Worm (Caenorhabditis elegans): Measurements from ENCODE around the gene dsl-2.

Gene dsl-2

DNA sequence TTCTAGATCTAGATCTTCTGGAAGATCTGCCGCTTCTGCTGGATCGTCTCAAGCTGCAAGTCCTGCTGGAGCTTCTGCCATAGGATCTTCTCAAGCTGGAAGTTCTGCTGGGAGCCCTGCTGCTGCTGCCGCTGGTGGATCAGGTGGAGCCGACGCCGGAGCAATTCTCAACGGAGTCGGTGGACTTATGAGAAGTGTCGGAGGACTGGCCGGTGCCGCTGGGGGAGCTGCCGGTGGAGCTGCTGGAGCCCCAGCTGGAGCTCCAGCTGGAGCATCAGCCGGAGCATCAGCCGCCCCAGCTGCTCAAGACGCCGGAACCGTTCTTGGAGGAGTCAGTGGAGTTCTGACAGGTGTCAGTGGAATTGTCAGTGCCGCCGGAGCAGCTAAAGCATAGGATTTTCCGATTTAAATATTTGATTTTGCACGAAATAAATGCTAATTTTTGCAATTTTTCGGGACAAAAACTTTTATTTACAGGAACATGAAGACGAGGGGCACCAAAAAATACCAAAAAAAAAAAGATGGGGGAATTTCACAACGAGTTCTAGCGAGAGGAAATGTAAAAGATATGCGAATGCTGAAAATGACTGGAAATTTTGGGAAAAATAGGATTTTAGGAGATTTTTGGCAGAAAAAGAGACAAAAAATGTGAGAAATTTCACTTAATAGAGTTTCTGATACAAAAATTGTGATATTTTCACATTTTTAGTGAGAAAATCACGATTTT lies 27.8 kb upstream of the dsl-2 start:
- TF ChIP-seq lsy-2 (tag; optimal IDR thresholded peaks at IDR 0.05) = no peak
- TF ChIP-seq elt-1 (tag; optimal IDR thresholded peaks at IDR 0.05; ENCODE audit: borderline replicate concordance, insufficient read depth) = no peak
- no peak for TF ChIP-seq unc-120 (tag; optimal IDR thresholded peaks at IDR 0.05; ENCODE audit: poor library complexity, severe bottlenecking)
- TF ChIP-seq unc-39 (tag; optimal IDR thresholded peaks at IDR 0.05) = no peak
- no peak for TF ChIP-seq hlh-1 (tag; optimal IDR thresholded peaks at IDR 0.05)
- TF ChIP-seq mab-5 (tag; optimal IDR thresholded peaks at IDR 0.05) = no peak
- no peak for TF ChIP-seq sptf-1 (tag; optimal IDR thresholded peaks at IDR 0.05)
- TF ChIP-seq drap-1 (GFP tag; optimal IDR thresholded peaks at IDR 0.05) = no peak

ce11 chrIV:1231589-1231988 lies 26.8 kb upstream of the dsl-2 start, which contains the start of gene W09G12.6:
TSS of gene W09G12.6 (plus strand) at chrIV:1231889.
- TF ChIP-seq sptf-1 (tag; optimal IDR thresholded peaks at IDR 0.05) (no peak), bed-3 (GFP tag; optimal IDR thresholded peaks at IDR 0.05) (no peak)

- no peak for TF ChIP-seq cnd-1 (tag; optimal IDR thresholded peaks at IDR 0.05)
- TF ChIP-seq ham-2 (GFP tag; optimal IDR thresholded peaks at IDR 0.05) = no peak
- TF ChIP-seq nhr-76 (tag; optimal IDR thresholded peaks at IDR 0.05) = no peak
- TF ChIP-seq ceh-39 (tag; optimal IDR thresholded peaks at IDR 0.05) = no peak
- no peak for TF ChIP-seq nhr-237 (tag; optimal IDR thresholded peaks at IDR 0.05)
- no peak for TF ChIP-seq unc-39 (tag; optimal IDR thresholded peaks at IDR 0.05)
Observed at ce11 chrIV:1228675-1229130, 23.9 kb upstream of the dsl-2 start, which contains the start of gene W09G12.7. TSS of gene W09G12.7 (plus strand) at chrIV:1229080.

ce11 chrIV:1225596-1226232 lies 20.9 kb upstream of the dsl-2 start, which contains the start of gene W09G12.8:
TSS of gene W09G12.8 (plus strand) at chrIV:1226182.
- TF ChIP-seq unc-39 (tag; optimal IDR thresholded peaks at IDR 0.05) (no peak), zip-8 (tag; optimal IDR thresholded peaks at IDR 0.05) (peak; percentile 0)

DNA sequence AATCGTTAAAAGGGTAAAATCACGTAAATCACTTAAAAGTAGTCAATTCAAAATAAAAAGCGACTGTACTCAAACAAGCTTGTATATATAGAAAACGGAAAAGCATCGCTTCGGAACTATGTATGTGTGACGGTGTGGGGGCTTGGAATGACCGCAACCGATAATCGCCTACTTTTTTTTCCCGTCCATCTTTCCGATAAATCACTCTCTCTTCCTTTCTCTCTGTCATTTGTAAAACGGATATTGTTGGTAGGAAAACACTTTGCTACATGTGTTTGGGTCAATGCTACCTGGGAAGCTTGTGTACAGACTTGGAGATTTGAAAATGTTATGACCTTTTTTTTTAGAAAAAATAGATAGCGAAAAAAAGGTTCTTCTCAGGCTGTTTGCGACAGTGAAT lies 20.0 kb upstream of the dsl-2 start:
- TF ChIP-seq mls-2 (tag; optimal IDR thresholded peaks at IDR 0.05) (no peak), lin-13 (tag; optimal IDR thresholded peaks at IDR 0.05) (no peak), mab-5 (tag; optimal IDR thresholded peaks at IDR 0.05) (no peak), hlh-1 (tag; optimal IDR thresholded peaks at IDR 0.05) (no peak), ceh-83 (GFP tag; optimal IDR thresholded peaks at IDR 0.05) (no peak), nhr-2 (tag; optimal IDR thresholded peaks at IDR 0.05) (no peak), M03D4.4 (tag; optimal IDR thresholded peaks at IDR 0.05) (no peak), zip-8 (tag; optimal IDR thresholded peaks at IDR 0.05) (no peak), flh-1 (GFP tag; optimal IDR thresholded peaks at IDR 0.05) (no peak), sem-2 (GFP tag; optimal IDR thresholded peaks at IDR 0.05) (no peak), mep-1 (tag; optimal IDR thresholded peaks at IDR 0.05) (no peak), ces-1 (GFP tag; optimal IDR thresholded peaks at IDR 0.05) (no peak), ham-2 (GFP tag; optimal IDR thresholded peaks at IDR 0.05) (no peak)

DNA sequence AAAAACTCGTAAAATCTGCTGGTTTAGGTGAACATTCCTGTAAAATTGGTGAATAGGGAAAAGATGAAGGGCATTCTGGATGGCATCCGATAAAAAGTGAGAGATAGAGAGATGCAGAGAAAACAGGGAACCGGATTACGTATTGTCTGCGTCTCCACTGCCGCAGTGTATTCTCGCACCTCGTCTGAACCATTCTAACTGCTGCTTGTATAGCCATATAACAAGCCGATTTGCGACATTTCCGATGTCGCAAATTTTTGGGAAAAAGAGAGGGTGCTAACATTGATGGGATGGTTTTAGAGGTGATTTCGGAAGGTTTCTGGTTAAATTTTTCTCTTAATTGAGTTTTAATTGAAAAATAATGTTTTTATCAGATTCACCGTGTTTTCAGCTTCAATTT lies 16.4 kb upstream of the dsl-2 start, which contains the start of gene W09G12.10:
TSS of gene W09G12.10 (minus strand) at position 121 of the 400 bp plus-strand sequence.
- TF ChIP-seq ceh-39 (tag; optimal IDR thresholded peaks at IDR 0.05) = no peak
- peak; percentile 19 for TF ChIP-seq ces-1 (GFP tag; optimal IDR thresholded peaks at IDR 0.05)
- peak; percentile 73 for TF ChIP-seq ham-2 (GFP tag; optimal IDR thresholded peaks at IDR 0.05)

- no peak for TF ChIP-seq unc-62 (GFP tag; optimal IDR thresholded peaks at IDR 0.05)
- TF ChIP-seq nhr-237 (tag; optimal IDR thresholded peaks at IDR 0.05) = no peak
- no peak for TF ChIP-seq unc-120 (tag; optimal IDR thresholded peaks at IDR 0.05; ENCODE audit: poor library complexity, severe bottlenecking)
- TF ChIP-seq nhr-28 (tag; optimal IDR thresholded peaks at IDR 0.05) = no peak
Observed at ce11 chrIV:1216290-1216689, 11.5 kb upstream of the dsl-2 start, which contains the start of gene W09G12.9. TSS of gene W09G12.9 (plus strand) at chrIV:1216590.
